Worm (Caenorhabditis elegans): ENCODE measurements around the gene C16C8.26.
"Not testable (repeated sequence)": the region's sequence is repeated elsewhere in the genome, so short reads cannot be mapped to it uniquely, and the experiment has no call there.

C16C8.26 gene

DNA sequence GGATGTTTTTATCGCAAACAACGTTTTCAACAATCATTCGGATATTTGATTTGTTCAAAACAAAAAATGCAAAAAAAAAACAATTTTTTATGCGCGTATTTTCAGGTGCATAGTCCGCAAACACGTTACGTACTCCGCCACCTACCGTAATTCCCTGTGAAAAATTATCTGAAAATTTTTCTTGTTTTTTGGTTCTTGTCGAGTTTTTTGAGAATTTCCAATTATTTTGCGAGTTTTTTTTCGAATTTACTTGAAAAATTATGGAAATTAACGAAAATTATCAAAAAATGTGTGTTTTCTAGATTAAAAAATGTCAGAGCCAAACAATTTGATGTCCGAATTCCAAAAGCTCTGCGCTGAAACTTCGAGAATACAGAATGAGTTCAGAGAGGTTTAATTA lies 5.7 kb downstream of the C16C8.26 start, which contains the start of gene C16C8.12:
Gene C16C8.12, plus strand, starts transcription at position 301 of the 400 bp plus-strand sequence.
- TF ChIP-seq egl-13 (tag; optimal IDR thresholded peaks at IDR 0.05) (no peak), skn-1 (tag; optimal IDR thresholded peaks at IDR 0.05) (no peak), F16B12.6 (tag; optimal IDR thresholded peaks at IDR 0.05) (no peak), pqm-1 (tag; optimal IDR thresholded peaks at IDR 0.05) (no peak), nhr-76 (tag; optimal IDR thresholded peaks at IDR 0.05) (no peak), snpc-4 (tag; optimal IDR thresholded peaks at IDR 0.05) (no peak), sup-37 (GFP tag; optimal IDR thresholded peaks at IDR 0.05) (no peak), irx-1 (tag; optimal IDR thresholded peaks at IDR 0.05) (no peak)

DNA sequence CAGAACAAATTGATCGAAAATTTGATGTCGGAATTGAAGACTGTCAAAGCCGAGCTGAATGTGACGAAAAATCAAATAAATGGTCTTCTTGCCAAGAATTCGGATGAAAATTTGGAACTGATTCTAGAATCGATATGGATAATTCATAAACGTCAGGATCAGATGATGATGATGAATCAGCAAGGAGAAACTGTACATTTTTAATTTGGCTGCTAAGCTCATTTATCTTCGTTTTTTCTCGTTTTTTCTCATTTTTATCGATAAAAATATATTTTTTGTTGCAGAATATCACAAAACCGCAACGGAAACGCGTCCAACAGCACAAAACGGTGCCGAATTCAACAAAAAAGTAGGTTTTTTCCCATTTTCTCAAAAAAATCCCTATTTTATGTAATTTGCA lies 8.6 kb downstream of the C16C8.26 start, which contains the start of gene C16C8.14:
Gene C16C8.14, plus strand, starts transcription at position 301 of the 400 bp plus-strand sequence.
- TF ChIP-seq ceh-88 (GFP tag; IDR thresholded peaks at IDR 0.05); fkh-10 (GFP tag; optimal IDR thresholded peaks at IDR 0.05); fkh-4 (tag; optimal IDR thresholded peaks at IDR 0.05; ENCODE audit: borderline replicate concordance): not testable (repeated sequence)

DNA sequence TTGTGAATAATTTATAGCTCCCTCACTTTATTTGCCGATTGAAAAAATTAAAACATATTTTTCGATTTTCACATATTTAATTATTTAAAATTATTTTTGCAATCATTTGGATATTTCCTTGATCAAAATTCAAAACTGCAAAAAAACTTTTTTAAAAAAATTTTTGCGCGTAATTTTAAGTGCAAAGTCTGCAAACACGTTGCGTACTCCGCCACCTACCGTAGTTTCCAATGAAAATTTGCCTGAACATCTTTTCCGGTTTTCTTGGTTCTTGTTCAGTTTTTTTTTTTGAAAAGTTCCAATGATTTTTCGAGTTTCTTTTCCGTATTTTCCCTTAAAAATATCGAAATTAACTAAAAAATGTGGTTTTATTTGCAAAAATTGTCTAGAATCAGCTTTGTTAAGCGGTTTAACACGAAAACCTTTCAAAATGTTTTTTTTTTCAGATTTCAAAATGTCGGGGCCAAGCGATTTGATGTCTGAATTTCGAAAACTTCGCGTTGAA lies 9.3 kb downstream of the C16C8.26 start, which contains the start of gene C16C8.25:
Gene C16C8.25, plus strand, starts transcription at position 455 of the 505 bp plus-strand sequence.
- TF ChIP-seq ceh-63 (GFP tag; optimal IDR thresholded peaks at IDR 0.05) (no peak), nhr-90 (tag; optimal IDR thresholded peaks at IDR 0.05; ENCODE audit: poor library complexity) (no peak), nhr-20 (tag; optimal IDR thresholded peaks at IDR 0.05) (no peak), mep-1 (tag; optimal IDR thresholded peaks at IDR 0.05) (no peak), pqm-1 (tag; optimal IDR thresholded peaks at IDR 0.05) (no peak), nhr-84 (tag; optimal IDR thresholded peaks at IDR 0.05) (no peak), nhr-28 (tag; optimal IDR thresholded peaks at IDR 0.05) (no peak), egl-27 (tag; optimal IDR thresholded peaks at IDR 0.05) (no peak), hlh-4 (tag; optimal IDR thresholded peaks at IDR 0.05) (no peak), mdl-1 (tag; optimal IDR thresholded peaks at IDR 0.05) (no peak)

DNA sequence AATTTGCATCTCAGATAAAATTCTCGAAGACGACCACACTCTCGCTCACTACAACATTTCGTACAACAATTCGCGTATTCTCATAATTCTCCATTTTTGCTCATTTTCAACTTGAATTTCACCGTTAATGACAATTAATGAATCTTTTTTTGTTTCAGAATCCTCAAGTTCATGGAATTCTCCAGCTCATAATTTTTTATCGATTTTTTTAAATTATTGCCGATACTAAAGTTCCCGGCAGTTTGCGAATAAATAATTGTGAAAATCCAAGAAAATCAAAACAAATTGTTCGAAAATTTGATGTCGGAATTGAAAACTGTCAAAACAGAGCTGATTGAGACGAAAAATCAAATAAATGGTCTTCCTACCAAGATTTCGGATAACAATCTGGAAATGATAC lies 10.2 kb downstream of the C16C8.26 start, which contains the start of gene C16C8.21:
Gene C16C8.21, plus strand, starts transcription at position 301 of the 400 bp plus-strand sequence.
- TF ChIP-seq mep-1 (tag; optimal IDR thresholded peaks at IDR 0.05) = no peak
- no peak for TF ChIP-seq egl-13 (tag; optimal IDR thresholded peaks at IDR 0.05)
- no peak for TF ChIP-seq lin-35 (GFP tag; optimal IDR thresholded peaks at IDR 0.05)
- no peak for TF ChIP-seq ceh-82 (tag; optimal IDR thresholded peaks at IDR 0.05)
- no peak for TF ChIP-seq nhr-19 (GFP tag; conservative IDR thresholded peaks at IDR 0.05)
- no peak for TF ChIP-seq sox-4 (tag; optimal IDR thresholded peaks at IDR 0.05)
- no peak for TF ChIP-seq fkh-4 (tag; optimal IDR thresholded peaks at IDR 0.05; ENCODE audit: borderline replicate concordance)
- no peak for TF ChIP-seq unc-62 (GFP tag; optimal IDR thresholded peaks at IDR 0.05)
- no peak for TF ChIP-seq nhr-77 (tag; optimal IDR thresholded peaks at IDR 0.05)

DNA sequence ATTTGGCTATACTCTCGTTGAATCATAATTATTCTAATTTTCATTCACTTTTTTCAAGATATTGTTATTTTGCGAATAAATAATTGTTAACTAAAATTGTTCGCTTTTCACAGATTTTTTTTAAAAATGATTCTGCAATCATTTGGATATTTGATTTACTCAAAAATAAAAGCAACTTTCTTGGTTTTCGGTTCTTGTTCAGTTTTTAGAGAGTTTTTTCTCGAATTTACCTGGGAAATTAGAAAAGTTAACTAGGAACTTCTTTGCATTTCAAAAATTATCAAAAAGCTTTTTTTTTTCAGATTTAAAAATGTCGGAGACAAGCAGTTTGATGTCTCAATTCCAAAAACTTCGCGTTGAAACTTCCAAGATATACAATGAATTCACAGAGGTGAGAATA lies 11.5 kb downstream of the C16C8.26 start, which contains the start of the genes C16C8.20 and gldi-6:
Gene C16C8.20, plus strand, starts transcription at position 301 of the 400 bp plus-strand sequence.
Gene gldi-6, plus strand, starts transcription at position 301 of the 400 bp plus-strand sequence.
- TF ChIP-seq nhr-76 (tag; optimal IDR thresholded peaks at IDR 0.05) = no peak
- TF ChIP-seq ets-5 (GFP tag; IDR thresholded peaks at IDR 0.05) = no peak
- TF ChIP-seq swsn-7 (tag; optimal IDR thresholded peaks at IDR 0.05) = no peak
- TF ChIP-seq xbp-1 (tag; optimal IDR thresholded peaks at IDR 0.05) = no peak
- TF ChIP-seq ceh-82 (tag; optimal IDR thresholded peaks at IDR 0.05) = no peak
- TF ChIP-seq blmp-1 (tag; optimal IDR thresholded peaks at IDR 0.05) = no peak
- no peak for TF ChIP-seq aly-2 (tag; optimal IDR thresholded peaks at IDR 0.05)
- TF ChIP-seq nhr-12 (tag; optimal IDR thresholded peaks at IDR 0.05) = no peak
- TF ChIP-seq elt-3 (tag; optimal IDR thresholded peaks at IDR 0.05) = no peak
- TF ChIP-seq dpl-1 (GFP tag; optimal IDR thresholded peaks at IDR 0.05) = no peak
- no peak for TF ChIP-seq pax-3 (tag; optimal IDR thresholded peaks at IDR 0.05)
- TF ChIP-seq C16A3.4 (tag; optimal IDR thresholded peaks at IDR 0.05) = no peak
- TF ChIP-seq fkh-10 (GFP tag; optimal IDR thresholded peaks at IDR 0.05) = no peak
- no peak for TF ChIP-seq snu-23 (GFP tag; optimal IDR thresholded peaks at IDR 0.05)
- no peak for TF ChIP-seq ztf-11 (tag; optimal IDR thresholded peaks at IDR 0.05)
- no peak for TF ChIP-seq zag-1 (tag; optimal IDR thresholded peaks at IDR 0.05)

All from whole organism, L1 larva.